Fruit fly (Drosophila melanogaster): Measurements from ENCODE around the gene CG6527.

dm6 chr3L:10531059-10531458 is 27.8 kb downstream of the CG6527 start:
- no peak for TF ChIP-seq pan (optimal IDR thresholded peaks at IDR 0.05)
- no peak for TF ChIP-seq psq (optimal IDR thresholded peaks at IDR 0.05)
- TF ChIP-seq Dll (optimal IDR thresholded peaks at IDR 0.05) = no peak
- no peak for TF ChIP-seq CG8478 (optimal IDR thresholded peaks at IDR 0.05)
- TF ChIP-seq usp (GFP tag; optimal IDR thresholded peaks at IDR 0.05) = no peak
- peak; percentile 25 to 95 for TF ChIP-seq EcR (GFP tag; optimal IDR thresholded peaks at IDR 0.05)

Data from whole organism.